Fruit fly (Drosophila melanogaster) whole organism, pupa: ENCODE data around the gene beat-VI.

Source experiments
- CG13204 ChIP-seq: fragments of 200-800 bp; sonication (Bioruptor generic); optimal IDR thresholded peaks from 2 replicates; lab custom pipeline; 2018; ENCODE audit warnings: missing biosample characterization, mild to moderate bottlenecking, missing genetic modification characterization, moderate library complexity
- CG14655 ChIP-seq: fragments of 200-800 bp; sonication (Bioruptor generic); optimal IDR thresholded peaks from 3 replicates; lab custom pipeline; 2017; ENCODE audit warnings: mild to moderate bottlenecking, missing biosample characterization, missing genetic modification reagents, missing genetic modification characterization
- CG17806 ChIP-seq: fragments of 200-800 bp; sonication (Bioruptor generic); optimal IDR thresholded peaks from 2 replicates; lab custom pipeline; 2018; ENCODE audit warnings: missing biosample characterization, mild to moderate bottlenecking, missing genetic modification characterization, moderate library complexity
- CG32121 ChIP-seq: fragments of 200-800 bp; sonication (Bioruptor generic); IDR thresholded peaks from 2 replicates; pipeline ENCODE4 v1.3.6; 2022; ENCODE audit warnings: missing biosample characterization, missing genetic modification characterization
- CG34367 ChIP-seq: fragments of 200-800 bp; sonication (Bioruptor generic); optimal IDR thresholded peaks from 2 replicates; lab custom pipeline; 2018; ENCODE audit warnings: missing biosample characterization, mild to moderate bottlenecking, missing genetic modification characterization
- CG4496 ChIP-seq: fragments of 200-800 bp; sonication (Bioruptor generic); IDR thresholded peaks from 3 replicates; pipeline ENCODE4 v1.3.6; 2022; ENCODE audit warnings: missing biosample characterization, missing genetic modification characterization
- CG8159 ChIP-seq: fragments of 200-800 bp; sonication (Bioruptor generic); optimal IDR thresholded peaks from 3 replicates; lab custom pipeline; 2018; ENCODE audit warnings: missing biosample characterization, mild to moderate bottlenecking, missing genetic modification characterization, moderate library complexity
- CG8301 ChIP-seq: fragments of 200-800 bp; sonication (Bioruptor generic); optimal IDR thresholded peaks from 2 replicates; lab custom pipeline; 2018; ENCODE audit warnings: missing biosample characterization, mild to moderate bottlenecking, missing genetic modification characterization
- EcR ChIP-seq: fragments of 200-800 bp; sonication (Bioruptor generic); optimal IDR thresholded peaks from 3 replicates; lab custom pipeline; 2019; ENCODE audit warnings: missing biosample characterization, missing genetic modification characterization, mild to moderate bottlenecking, moderate library complexity, missing genetic modification reagents
- Ets98B ChIP-seq: fragments of 200-800 bp; sonication (Bioruptor generic); IDR thresholded peaks from 2 replicates; pipeline ENCODE4 v1.3.6; 2022; ENCODE audit warnings: missing biosample characterization, missing genetic modification characterization
- Pif1A ChIP-seq: fragments of 200-800 bp; sonication (Bioruptor generic); optimal IDR thresholded peaks from 3 replicates; lab custom pipeline; 2016; ENCODE audit warnings: missing biosample characterization, missing genetic modification characterization
- Snoo ChIP-seq: fragments of 200-800 bp; sonication (Bioruptor generic); optimal IDR thresholded peaks from 3 replicates; lab custom pipeline; 2017; ENCODE audit warnings: missing biosample characterization, mild to moderate bottlenecking, missing genetic modification characterization, inconsistent platforms
- fd96Ca ChIP-seq: fragments of 200-800 bp; sonication (Bioruptor generic); IDR thresholded peaks from 3 replicates; pipeline ENCODE4 v1.3.6; 2022; ENCODE audit warnings: missing biosample characterization, missing genetic modification characterization
- gl ChIP-seq: fragments of 200-800 bp; sonication (Bioruptor generic); optimal IDR thresholded peaks from 2 replicates; lab custom pipeline; 2018; ENCODE audit warnings: missing biosample characterization, mild to moderate bottlenecking, missing genetic modification characterization

DNA sequence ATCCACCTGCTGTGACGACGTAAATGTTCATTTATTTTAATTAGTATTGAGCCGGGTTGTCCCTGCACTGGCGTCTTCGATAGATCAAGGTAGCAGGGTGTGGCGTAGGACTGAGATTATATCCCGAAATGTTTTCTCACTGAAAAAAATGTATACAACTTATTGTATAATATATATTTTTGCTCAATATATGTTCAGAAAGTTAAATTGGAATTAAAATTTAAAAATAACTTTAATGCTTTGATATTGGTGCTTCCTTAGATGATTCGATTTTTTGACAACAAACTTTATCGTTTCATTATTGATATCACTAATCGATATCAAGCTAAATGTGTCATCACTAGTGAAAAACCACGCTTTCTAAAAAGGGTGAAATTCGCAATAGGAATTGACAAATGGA is 66.2 kb downstream of the beat-VI start, which contains the start of gene CG1894:
- TF ChIP-seq CG13204, result no peak
- no peak for TF ChIP-seq CG17806
- TF ChIP-seq EcR (GFP tag; lab: Kevin White, UChicago), result no peak
- no peak for TF ChIP-seq CG8159 (tag; lab: Kevin White, UChicago)
- TF ChIP-seq CG34367 (tag; lab: Kevin White, UChicago), result no peak
- TF ChIP-seq CG4496, result no peak
- no peak for TF ChIP-seq CG8301 (tag; lab: Kevin White, UChicago)
- no peak for TF ChIP-seq Pif1A (GFP tag; lab: Kevin White, UChicago)
- no peak for TF ChIP-seq fd96Ca (GFP tag; lab: Robert Waterston, UW)
- TF ChIP-seq Ets98B, result no peak
- no peak for TF ChIP-seq Snoo
- no peak for TF ChIP-seq CG32121 (GFP tag; lab: Robert Waterston, UW)
- TF ChIP-seq CG14655, result no peak
- no peak for TF ChIP-seq gl (tag; lab: Kevin White, UChicago)
